Worm (Caenorhabditis elegans): ENCODE data around the gene K06H7.8.
A peak's percentile ranks its signal among the peaks of the same experiment; 100 is the strongest.

K06H7.8 gene

ce11 chrIII:8130177-8130902 lies 32.3 kb upstream of the K06H7.8 start, which contains the start of the genes rpl-21 and C14B9.10:
TSS of gene rpl-21 (minus strand) at chrIII:8130227.
TSS of gene C14B9.10 (plus strand) at chrIII:8130852.
- peak; percentile 17 for TF ChIP-seq F13C5.2 (tag; optimal IDR thresholded peaks at IDR 0.05)
- peak; percentile 2 for TF ChIP-seq hmg-4 (GFP tag; optimal IDR thresholded peaks at IDR 0.05)
- TF ChIP-seq tra-4 (tag; optimal IDR thresholded peaks at IDR 0.05), result no peak
- TF ChIP-seq ceh-13 (GFP tag; optimal IDR thresholded peaks at IDR 0.05), result no peak
- no peak for TF ChIP-seq hnd-1 (tag; optimal IDR thresholded peaks at IDR 0.05)

ce11 chrIII:8129195-8129594 lies 31.2 kb upstream of the K06H7.8 start:
- TF ChIP-seq tbx-11 (GFP tag; IDR thresholded peaks at IDR 0.05) (no peak), hmbx-1 (tag; optimal IDR thresholded peaks at IDR 0.05) (no peak), aly-1 (tag; optimal IDR thresholded peaks at IDR 0.05) (no peak), B0310.2 (tag; optimal IDR thresholded peaks at IDR 0.05) (no peak), sea-1 (GFP tag; conservative IDR thresholded peaks at IDR 0.05) (no peak)

- no peak for TF ChIP-seq hnd-1 (tag; optimal IDR thresholded peaks at IDR 0.05)
- TF ChIP-seq ceh-13 (GFP tag; optimal IDR thresholded peaks at IDR 0.05), result no peak
- no peak for TF ChIP-seq tbx-37 (GFP tag; conservative IDR thresholded peaks at IDR 0.05)
- TF ChIP-seq F13C5.2 (tag; optimal IDR thresholded peaks at IDR 0.05), result peak; percentile 58
- TF ChIP-seq tbx-11 (GFP tag; IDR thresholded peaks at IDR 0.05), result no peak
- peak; percentile 26 for TF ChIP-seq aly-1 (tag; optimal IDR thresholded peaks at IDR 0.05)
- TF ChIP-seq hmg-4 (GFP tag; optimal IDR thresholded peaks at IDR 0.05), result peak; percentile 71
- no peak for TF ChIP-seq B0310.2 (tag; optimal IDR thresholded peaks at IDR 0.05)
- no peak for TF ChIP-seq scrt-1 (GFP tag; IDR thresholded peaks at IDR 0.05)
- peak; percentile 54; the same call in 1 of the 2 replicates for TF ChIP-seq sea-1 (GFP tag; conservative IDR thresholded peaks at IDR 0.05)
- TF ChIP-seq tra-4 (tag; optimal IDR thresholded peaks at IDR 0.05), result no peak
These were observed 29.0 kb upstream of the K06H7.8 start for ce11 chrIII:8126978-8127377.

DNA sequence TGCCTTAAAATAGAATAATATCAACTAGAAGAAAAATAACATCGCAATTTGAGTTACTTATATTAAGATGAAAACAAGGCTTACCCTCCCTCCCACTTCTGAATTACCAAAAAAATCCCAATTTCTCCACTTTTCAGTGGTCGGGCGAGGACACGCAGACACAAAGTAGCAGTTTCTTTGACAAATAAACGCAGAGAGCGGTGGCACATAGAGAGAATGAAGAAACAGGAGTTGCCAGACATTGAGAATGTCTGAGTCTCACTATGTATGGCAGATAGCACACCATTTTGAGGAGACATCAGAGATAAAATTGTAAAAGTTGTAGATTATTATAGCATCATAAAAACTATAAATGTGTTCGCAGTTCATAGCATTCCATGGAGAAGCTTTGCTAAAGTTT lies 27.2 kb upstream of the K06H7.8 start:
- TF ChIP-seq flt-1 (GFP tag; IDR thresholded peaks at IDR 0.05) (no peak), ceh-36 (tag; optimal IDR thresholded peaks at IDR 0.05) (no peak), hnd-1 (tag; optimal IDR thresholded peaks at IDR 0.05) (no peak), ceh-13 (GFP tag; optimal IDR thresholded peaks at IDR 0.05) (no peak), tbx-37 (GFP tag; conservative IDR thresholded peaks at IDR 0.05) (no peak), hmbx-1 (tag; optimal IDR thresholded peaks at IDR 0.05) (no peak), ets-7 (tag; optimal IDR thresholded peaks at IDR 0.05) (no peak), F13C5.2 (tag; optimal IDR thresholded peaks at IDR 0.05) (peak; percentile 62)

DNA sequence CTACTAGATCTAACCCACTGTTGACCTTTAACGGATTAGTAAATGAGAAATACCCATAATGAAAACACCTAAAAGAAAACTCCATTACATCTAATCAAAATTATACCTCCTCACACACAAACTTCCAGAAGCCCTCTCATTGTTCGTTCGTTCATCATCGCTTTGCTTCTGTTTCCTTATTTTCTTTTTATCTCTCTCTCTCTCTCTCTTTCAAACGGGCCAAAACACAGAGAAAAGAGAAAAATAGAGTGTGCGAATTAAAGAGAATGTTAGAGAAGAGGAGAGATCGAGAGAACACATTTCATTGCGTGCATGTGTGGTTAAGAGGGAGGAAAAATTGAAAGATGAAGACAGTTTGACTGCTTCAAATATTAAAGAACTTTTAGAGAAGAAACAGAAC lies 26.3 kb upstream of the K06H7.8 start:
- no peak for TF ChIP-seq tbx-11 (GFP tag; IDR thresholded peaks at IDR 0.05)
- no peak for TF ChIP-seq tra-4 (tag; optimal IDR thresholded peaks at IDR 0.05)
- TF ChIP-seq hmg-4 (GFP tag; optimal IDR thresholded peaks at IDR 0.05), result peak; percentile 27
- TF ChIP-seq F13C5.2 (tag; optimal IDR thresholded peaks at IDR 0.05), result peak; percentile 30

DNA sequence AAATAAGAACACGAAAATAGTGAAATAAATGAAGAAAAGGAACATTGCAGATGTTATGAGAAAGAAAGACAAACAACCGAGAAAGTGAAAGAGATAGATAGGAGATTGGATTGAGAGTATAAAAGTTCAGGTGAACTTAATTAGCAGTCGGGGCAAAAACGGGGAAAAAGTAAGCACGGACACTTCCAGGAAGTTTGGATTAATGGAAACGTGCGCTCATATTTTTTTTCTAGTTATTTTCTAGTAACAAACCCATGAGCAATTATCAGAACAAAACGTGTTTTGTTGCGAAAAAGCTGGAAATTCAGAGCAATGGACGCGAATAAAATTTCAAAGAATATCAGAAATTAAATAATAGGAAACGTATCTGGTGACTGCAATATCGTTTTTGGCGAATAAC lies 23.9 kb upstream of the K06H7.8 start:
- no peak for TF ChIP-seq scrt-1 (GFP tag; IDR thresholded peaks at IDR 0.05)
- TF ChIP-seq aly-1 (tag; optimal IDR thresholded peaks at IDR 0.05), result no peak
- TF ChIP-seq ets-7 (tag; optimal IDR thresholded peaks at IDR 0.05), result no peak
- TF ChIP-seq hmbx-1 (tag; optimal IDR thresholded peaks at IDR 0.05), result no peak
- no peak for TF ChIP-seq ceh-13 (GFP tag; optimal IDR thresholded peaks at IDR 0.05)
- no peak for TF ChIP-seq ama-1 (optimal IDR thresholded peaks at IDR 0.05)
- no peak for TF ChIP-seq F13C5.2 (tag; optimal IDR thresholded peaks at IDR 0.05)

DNA sequence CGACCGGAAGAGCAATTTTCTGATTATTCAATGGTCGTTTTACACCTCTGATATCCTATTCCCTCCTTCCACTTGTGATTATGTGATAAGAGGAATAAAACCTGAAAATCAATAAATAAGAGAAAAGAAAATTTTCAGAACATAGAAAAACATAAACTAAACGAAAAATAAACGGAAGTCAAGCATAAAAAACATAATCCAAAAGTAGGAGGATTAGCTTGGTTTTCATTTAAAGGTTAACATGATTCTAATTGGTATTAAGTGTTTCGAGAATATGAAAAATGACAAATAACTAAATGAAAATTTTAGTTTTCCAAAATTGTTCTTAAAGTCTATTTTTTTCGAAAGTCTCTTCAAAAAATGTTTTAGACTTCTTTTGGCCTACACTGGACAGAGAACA lies 23.1 kb upstream of the K06H7.8 start, which contains the start of gene gei-8:
Gene gei-8, minus strand, starts transcription at position 101 of the 400 bp plus-strand sequence.
- TF ChIP-seq F13C5.2 (tag; optimal IDR thresholded peaks at IDR 0.05), result no peak
- no peak for TF ChIP-seq scrt-1 (GFP tag; IDR thresholded peaks at IDR 0.05)
- TF ChIP-seq B0310.2 (tag; optimal IDR thresholded peaks at IDR 0.05), result no peak
- no peak for TF ChIP-seq ets-7 (tag; optimal IDR thresholded peaks at IDR 0.05)
- TF ChIP-seq sea-1 (GFP tag; conservative IDR thresholded peaks at IDR 0.05), result no peak
- no peak for TF ChIP-seq tbx-11 (GFP tag; IDR thresholded peaks at IDR 0.05)
- TF ChIP-seq hmg-4 (GFP tag; optimal IDR thresholded peaks at IDR 0.05), result no peak

DNA sequence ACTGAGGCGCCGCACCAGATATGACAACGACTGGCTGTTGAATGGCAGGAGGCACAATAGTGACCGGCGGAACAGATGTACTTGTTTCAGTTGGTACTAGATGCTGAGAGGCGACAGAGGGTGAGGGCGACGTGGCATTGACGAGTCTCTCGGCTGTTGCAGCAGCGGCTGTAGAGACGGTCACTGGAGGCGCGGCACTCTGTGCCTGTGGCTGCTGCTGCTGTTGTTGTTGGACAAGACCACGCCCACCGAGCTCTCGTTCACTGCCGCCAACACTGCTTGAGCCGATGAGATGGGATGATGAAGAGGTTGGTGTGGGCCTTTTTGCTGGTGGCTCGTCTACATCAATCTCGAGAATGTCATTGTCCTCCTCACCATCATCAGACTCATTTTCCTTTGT lies 19.1 kb upstream of the K06H7.8 start:
- TF ChIP-seq pes-1 (GFP tag; IDR thresholded peaks at IDR 0.05) (no peak), hmg-4 (GFP tag; optimal IDR thresholded peaks at IDR 0.05) (no peak), tra-4 (tag; optimal IDR thresholded peaks at IDR 0.05) (no peak), hnd-1 (tag; optimal IDR thresholded peaks at IDR 0.05) (no peak), ceh-36 (tag; optimal IDR thresholded peaks at IDR 0.05) (no peak), tbx-37 (GFP tag; conservative IDR thresholded peaks at IDR 0.05) (no peak), tbx-11 (GFP tag; IDR thresholded peaks at IDR 0.05) (no peak), aly-1 (tag; optimal IDR thresholded peaks at IDR 0.05) (no peak), B0310.2 (tag; optimal IDR thresholded peaks at IDR 0.05) (no peak), flt-1 (GFP tag; IDR thresholded peaks at IDR 0.05) (no peak), F13C5.2 (tag; optimal IDR thresholded peaks at IDR 0.05) (no peak), ceh-13 (GFP tag; optimal IDR thresholded peaks at IDR 0.05) (no peak), ama-1 (optimal IDR thresholded peaks at IDR 0.05) (no peak), scrt-1 (GFP tag; IDR thresholded peaks at IDR 0.05) (no peak), ets-7 (tag; optimal IDR thresholded peaks at IDR 0.05) (no peak), sea-1 (GFP tag; conservative IDR thresholded peaks at IDR 0.05) (no peak), hmbx-1 (tag; optimal IDR thresholded peaks at IDR 0.05) (no peak)
